Worm (Caenorhabditis elegans) whole organism, L4 larva: Measurements from ENCODE around the gene srx-110.

Experiments
- ZK337.2 ChIP-seq: fragments of 200-800 bp; sonication (Bioruptor generic); IDR thresholded peaks from 2 replicates; pipeline ENCODE4 v1.3.6; 2022; ENCODE audit warnings: missing genetic modification reagents, missing genetic modification characterization, missing compliant biosample characterization
- aly-2 ChIP-seq: sonication (generic microtip); optimal IDR thresholded peaks from 2 replicates; lab custom pipeline; 2018; ENCODE audit warnings: missing biosample characterization, missing genetic modification characterization
- fkh-10 ChIP-seq: fragments of 150-350 bp; optimal IDR thresholded peaks from 2 replicates; lab custom pipeline; 2014; ENCODE audit warnings: missing biosample characterization, missing genetic modification reagents, missing genetic modification characterization
- lin-15B ChIP-seq: fragments of 150-350 bp; sonication (generic microtip); optimal IDR thresholded peaks from 3 replicates; lab custom pipeline; 2014; ENCODE audit warnings: missing biosample characterization, missing genetic modification characterization
- lsy-2 ChIP-seq, 2 experiments: fragments of 150-350 bp in 1 of 2; sonication (generic microtip) in 1 of 2; optimal IDR thresholded peaks; 2 replicates each; lab custom pipeline; 2014 to 2017; ENCODE audit warnings: missing biosample characterization in 2 of 2, missing genetic modification characterization in 2 of 2
- nhr-237 ChIP-seq: sonication (generic microtip); optimal IDR thresholded peaks from 2 replicates; lab custom pipeline; 2017; ENCODE audit warnings: missing biosample characterization, missing genetic modification characterization
- nhr-25 ChIP-seq: sonication (generic microtip); optimal IDR thresholded peaks from 2 replicates; lab custom pipeline; 2017; ENCODE audit warnings: missing genetic modification characterization, mild to moderate bottlenecking, missing compliant biosample characterization, antibody characterized with exemption, moderate library complexity, borderline replicate concordance; ENCODE audit not compliant: insufficient read depth
- pha-4 ChIP-seq, 2 experiments: fragments of 150-350 bp in 1 of 2; fragments of 200-800 bp in 1 of 2; sonication (Bioruptor generic) in 1 of 2; IDR thresholded peaks in 1 of 2; optimal IDR thresholded peaks in 1 of 2; 2 replicates each; pipeline versions ENCODE4 v1.3.6 to Lab custom; 2014 to 2022; ENCODE audit warnings: missing genetic modification characterization in 2 of 2, missing genetic modification reagents in 2 of 2, missing biosample characterization in 1 of 2, missing compliant biosample characterization in 1 of 2

DNA sequence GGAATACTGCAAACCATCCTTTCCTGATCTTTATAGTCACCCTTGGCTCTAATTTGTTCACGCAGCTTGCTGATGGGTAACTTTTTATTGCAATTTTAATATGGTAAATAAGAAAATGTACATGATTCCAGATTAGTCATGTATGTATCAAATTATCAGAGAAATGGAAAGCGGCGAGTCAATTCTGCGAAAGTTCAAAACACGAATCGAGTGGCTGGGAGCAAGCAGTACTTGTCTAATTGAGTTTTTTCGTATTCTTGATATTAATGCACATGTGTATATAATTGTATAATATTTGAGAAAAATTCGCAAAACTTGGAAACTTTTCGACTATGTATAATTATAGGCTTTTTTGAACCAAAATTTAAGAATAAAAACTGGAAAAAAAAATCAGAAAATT lies 49.7 kb downstream of the srx-110 start, which contains the start of gene T24E12.12:
- TF ChIP-seq pha-4 (GFP tag; IDR thresholded peaks at IDR 0.05; lab: Robert Waterston, UW) (no peak), pha-4 (tag; optimal IDR thresholded peaks at IDR 0.05; lab: Kevin White, UChicago) (no peak), nhr-237 (no peak), ZK337.2 (GFP tag; lab: Robert Waterston, UW) (no peak), fkh-10 (GFP tag; lab: Kevin White, UChicago) (no peak), aly-2 (no peak), lsy-2 (tag; optimal IDR thresholded peaks at IDR 0.05; lab: Kevin White, UChicago) (no peak), lin-15B (tag; lab: Kevin White, UChicago) (no peak), nhr-25 (no peak)
